Fruit fly (Drosophila melanogaster): ENCODE data around the gene Bfc.

- no peak for TF ChIP-seq CG8478 (optimal IDR thresholded peaks at IDR 0.05)
- TF ChIP-seq CTCF (optimal IDR thresholded peaks at IDR 0.05): no peak
Observed at dm6 chr3L:1300076-1300635, 49.7 kb downstream of the Bfc start.
